Worm (Caenorhabditis elegans) whole organism, L2 larva: ENCODE data around the gene clc-8.

ENCODE experiments used
- R02D3.7 ChIP-seq: fragments of 150-350 bp; optimal IDR thresholded peaks from 2 replicates; lab custom pipeline; 2014; ENCODE audit warnings: missing biosample characterization, missing genetic modification characterization
- aly-2 ChIP-seq: fragments of 150-350 bp; optimal IDR thresholded peaks from 2 replicates; lab custom pipeline; 2014; ENCODE audit warnings: missing biosample characterization, missing genetic modification characterization
- ceh-16 ChIP-seq: fragments of 150-350 bp; optimal IDR thresholded peaks from 2 replicates; lab custom pipeline; 2014; ENCODE audit warnings: missing biosample characterization, missing genetic modification characterization
- elt-1 ChIP-seq: fragments of 150-350 bp; optimal IDR thresholded peaks from 2 replicates; lab custom pipeline; 2014; ENCODE audit warnings: missing biosample characterization, missing genetic modification characterization
- lin-11 ChIP-seq: fragments of 150-350 bp; sonication (generic microtip); optimal IDR thresholded peaks from 2 replicates; lab custom pipeline; 2014; ENCODE audit warnings: missing biosample characterization, missing genetic modification characterization, inconsistent platforms, mixed read lengths
- lin-39 ChIP-seq: fragments of 150-350 bp; optimal IDR thresholded peaks from 2 replicates; lab custom pipeline; 2014; ENCODE audit warnings: missing biosample characterization, missing genetic modification reagents, missing genetic modification characterization
- mab-5 ChIP-seq: fragments of 150-350 bp; optimal IDR thresholded peaks from 2 replicates; lab custom pipeline; 2014; ENCODE audit warnings: missing biosample characterization, missing genetic modification characterization
- nhr-77 ChIP-seq: fragments of 150-350 bp; optimal IDR thresholded peaks from 2 replicates; lab custom pipeline; 2014; ENCODE audit warnings: missing biosample characterization, missing genetic modification characterization
- unc-62 ChIP-seq: fragments of 150-350 bp; optimal IDR thresholded peaks from 2 replicates; lab custom pipeline; 2014; ENCODE audit warnings: missing biosample characterization, missing genetic modification reagents, missing genetic modification characterization

ce11 chrIV:14379191-14379590 is 14.7 kb upstream of the clc-8 start:
- TF ChIP-seq ceh-16 (tag; lab: Kevin White, UChicago) (no peak), lin-39 (no peak), aly-2 (tag; lab: Kevin White, UChicago) (no peak), nhr-77 (no peak), lin-11 (tag; lab: Kevin White, UChicago) (no peak), mab-5 (tag; lab: Kevin White, UChicago) (no peak), R02D3.7 (no peak), elt-1 (no peak), unc-62 (GFP tag; lab: Kevin White, UChicago) (no peak)
